Worm (Caenorhabditis elegans): ENCODE results near the gene vha-9.

DNA sequence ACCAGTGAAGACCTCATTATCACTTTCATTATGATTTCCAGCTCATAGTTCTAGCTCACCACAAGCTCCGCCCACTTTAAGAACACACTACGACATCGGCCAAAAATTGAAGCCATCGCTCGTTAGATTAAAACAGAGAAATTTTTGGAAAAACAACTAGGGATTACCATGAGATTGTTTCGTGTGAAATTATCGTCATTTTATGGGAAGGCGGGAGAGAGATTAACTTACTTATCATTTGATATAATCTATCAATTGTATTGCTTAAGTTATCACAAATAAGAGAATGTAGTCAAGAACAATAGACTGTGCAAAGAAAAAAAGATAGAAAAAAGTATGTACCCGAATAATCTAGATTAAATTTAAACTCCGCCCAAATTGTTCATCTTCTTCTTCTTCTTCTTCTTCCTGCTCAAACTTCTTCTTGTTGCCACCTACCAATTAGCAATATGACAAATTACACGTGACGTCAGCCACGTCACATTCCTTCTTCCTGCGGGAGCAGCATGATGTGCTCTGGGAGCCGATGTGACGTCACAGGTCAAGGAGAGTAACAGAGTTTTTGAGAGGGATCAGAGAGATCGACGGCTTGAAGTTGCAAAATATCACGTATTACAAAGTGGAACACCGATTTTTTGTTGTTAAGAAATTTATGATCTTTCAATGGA lies 3.3 kb downstream of the vha-9 start, which contains the start of gene nep-26:
- TF ChIP-seq dao-5 (tag; optimal IDR thresholded peaks at IDR 0.05) = no peak
- no peak for TF ChIP-seq him-1 (tag; optimal IDR thresholded peaks at IDR 0.05)

Data from whole organism, L4/young adult.